Worm (Caenorhabditis elegans): ENCODE data around the gene warf-1.
"Not testable (repeated sequence)": the region's sequence is repeated elsewhere in the genome, so short reads cannot be mapped to it uniquely, and the experiment has no call there.

DNA sequence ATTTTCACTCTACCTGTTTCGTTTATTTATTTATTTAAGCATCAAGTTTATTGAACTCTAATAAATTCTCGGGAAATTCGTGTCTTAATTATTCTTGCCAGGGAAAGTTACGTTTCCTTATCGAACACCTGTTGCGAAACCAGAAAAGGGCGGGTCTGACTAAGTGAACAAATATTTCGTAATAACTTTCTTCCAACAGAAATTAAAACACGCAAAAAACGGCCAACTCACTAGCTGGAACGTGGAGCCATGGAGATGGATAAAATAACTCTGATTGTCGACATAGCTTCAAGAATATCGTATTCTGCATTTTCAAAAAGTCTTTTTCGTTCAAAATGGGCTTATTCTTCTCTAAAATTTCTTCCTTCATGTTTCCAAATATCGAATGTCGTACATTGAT lies at the start of gene warf-1:
- TF ChIP-seq gmeb-1 (tag; optimal IDR thresholded peaks at IDR 0.05); ama-1 (optimal IDR thresholded peaks at IDR 0.05): not testable (repeated sequence)
